Worm (Caenorhabditis elegans) whole organism, young adult: ENCODE measurements around the gene ZK643.6.

ENCODE experiments used
- F22D6.2 ChIP-seq: sonication (generic microtip); optimal IDR thresholded peaks from 2 replicates; lab custom pipeline; 2016; ENCODE audit warnings: mild to moderate bottlenecking, missing genetic modification characterization, missing compliant biosample characterization
- F23B12.7 ChIP-seq: sonication (generic microtip); optimal IDR thresholded peaks from 2 replicates; lab custom pipeline; 2017; ENCODE audit warnings: missing genetic modification characterization, mild to moderate bottlenecking, missing compliant biosample characterization, antibody characterized with exemption, moderate library complexity; ENCODE audit not compliant: insufficient read depth
- F52B5.7 ChIP-seq: sonication (generic microtip); optimal IDR thresholded peaks from 2 replicates; lab custom pipeline; 2016; ENCODE audit warnings: mild to moderate bottlenecking, missing genetic modification characterization, missing compliant biosample characterization
- F57C9.4 ChIP-seq: sonication (generic microtip); optimal IDR thresholded peaks from 2 replicates; lab custom pipeline; 2017; ENCODE audit warnings: mild to moderate bottlenecking, missing genetic modification characterization, missing compliant biosample characterization
- K11D2.4 ChIP-seq: fragments of 200-800 bp; sonication (Bioruptor generic); IDR thresholded peaks from 2 replicates; pipeline ENCODE4 v1.3.6; 2022; ENCODE audit warnings: missing genetic modification reagents, missing genetic modification characterization, missing compliant biosample characterization
- K12H6.12 ChIP-seq: fragments of 200-800 bp; sonication (Bioruptor generic); optimal IDR thresholded peaks from 2 replicates; lab custom pipeline; 2018; ENCODE audit warnings: mild to moderate bottlenecking, missing genetic modification characterization, missing compliant biosample characterization
- Y53G8AR.9 ChIP-seq: fragments of 200-800 bp; sonication (Bioruptor generic); conservative IDR thresholded peaks from 2 replicates; pipeline ENCODE4 v1.3.6; 2022; ENCODE audit warnings: missing genetic modification reagents, missing genetic modification characterization, missing compliant biosample characterization
- Y95B8A.8 ChIP-seq: fragments of 200-800 bp; sonication (Bioruptor generic); IDR thresholded peaks from 2 replicates; pipeline ENCODE4 v1.3.6; 2022; ENCODE audit warnings: missing genetic modification reagents, missing genetic modification characterization, missing compliant biosample characterization
- ZK185.1 ChIP-seq: sonication (generic microtip); optimal IDR thresholded peaks from 2 replicates; lab custom pipeline; 2016; ENCODE audit warnings: mild to moderate bottlenecking, missing genetic modification characterization, missing compliant biosample characterization; ENCODE audit not compliant: poor library complexity, severe bottlenecking
- ama-1 ChIP-seq, 3 experiments: fragments of 150-350 bp in 1 of 3; sonication (generic microtip) in 2 of 3; optimal IDR thresholded peaks; 2 replicates each; lab custom pipeline; 2014 to 2018; ENCODE audit warnings: missing biosample characterization in 2 of 3, missing genetic modification characterization in 2 of 3, missing genetic modification reagents in 2 of 3
- cebp-1 ChIP-seq, 2 experiments: fragments of 200-800 bp in 1 of 2; sonication (Bioruptor generic) in 1 of 2; sonication (generic microtip) in 1 of 2; IDR thresholded peaks in 1 of 2; optimal IDR thresholded peaks in 1 of 2; 2 replicates each; pipeline versions ENCODE4 v1.3.6 to Lab custom; 2017 to 2022; ENCODE audit warnings: missing compliant biosample characterization in 2 of 2, missing genetic modification characterization in 2 of 2, mild to moderate bottlenecking in 1 of 2, missing genetic modification reagents in 1 of 2, moderate library complexity in 1 of 2
- ceh-91 ChIP-seq: fragments of 200-800 bp; sonication (Bioruptor generic); IDR thresholded peaks from 2 replicates; pipeline ENCODE4 v1.3.6; 2022; ENCODE audit warnings: missing genetic modification reagents, missing genetic modification characterization, missing compliant biosample characterization
- chd-7 ChIP-seq: sonication (generic microtip); optimal IDR thresholded peaks from 2 replicates; lab custom pipeline; 2016; ENCODE audit warnings: mild to moderate bottlenecking, missing genetic modification characterization, moderate library complexity, missing compliant biosample characterization
- efl-1 ChIP-seq: fragments of 150-350 bp; optimal IDR thresholded peaks from 2 replicates; lab custom pipeline; 2014; ENCODE audit warnings: missing biosample characterization, missing genetic modification reagents, missing genetic modification characterization
- egl-44 ChIP-seq: fragments of 200-800 bp; sonication (Bioruptor generic); IDR thresholded peaks from 2 replicates; pipeline ENCODE4 v1.3.6; 2022; ENCODE audit warnings: missing genetic modification reagents, missing genetic modification characterization, missing compliant biosample characterization
- him-1 ChIP-seq: sonication (generic microtip); optimal IDR thresholded peaks from 2 replicates; lab custom pipeline; 2016; ENCODE audit warnings: missing genotype, missing genetic modification reagents, missing genetic modification characterization, missing compliant biosample characterization
- hlh-26 ChIP-seq: fragments of 200-800 bp; sonication (Bioruptor generic); conservative IDR thresholded peaks from 2 replicates; pipeline ENCODE4 v1.3.6; 2022; ENCODE audit warnings: missing genetic modification reagents, missing genetic modification characterization, missing compliant biosample characterization
- hmg-1.2 ChIP-seq: fragments of 200-800 bp; sonication (Bioruptor generic); IDR thresholded peaks from 2 replicates; pipeline ENCODE4 v1.3.6; 2022; ENCODE audit warnings: missing genetic modification reagents, missing genetic modification characterization, missing compliant biosample characterization
- lin-40 ChIP-seq: sonication (generic microtip); optimal IDR thresholded peaks from 2 replicates; lab custom pipeline; 2016; ENCODE audit warnings: missing genetic modification characterization, mild to moderate bottlenecking, missing compliant biosample characterization, missing genotype, missing genetic modification reagents
- madf-3 ChIP-seq: fragments of 200-800 bp; sonication (Bioruptor generic); IDR thresholded peaks from 2 replicates; pipeline ENCODE4 v1.3.6; 2022; ENCODE audit warnings: missing genetic modification reagents, missing genetic modification characterization, missing compliant biosample characterization
- nhr-179 ChIP-seq: sonication (generic microtip); optimal IDR thresholded peaks from 2 replicates; lab custom pipeline; 2016; ENCODE audit warnings: mild to moderate bottlenecking, missing genetic modification characterization, missing compliant biosample characterization
- pha-4 ChIP-seq: fragments of 150-350 bp; sonication (generic microtip); optimal IDR thresholded peaks from 2 replicates; lab custom pipeline; 2014; ENCODE audit warnings: missing biosample characterization, missing genetic modification reagents, missing genetic modification characterization
- snpc-1.3 ChIP-seq: sonication (generic microtip); optimal IDR thresholded peaks from 2 replicates; lab custom pipeline; 2017; ENCODE audit warnings: missing genetic modification characterization, mild to moderate bottlenecking, missing compliant biosample characterization, antibody characterized with exemption, moderate library complexity, missing genotype, missing genetic modification reagents; ENCODE audit not compliant: insufficient read depth
- snpc-4 ChIP-seq, 5 experiments: fragments of 150-350 bp in 1 of 5; sonication (generic microtip) in 4 of 5; optimal IDR thresholded peaks; 2 replicates each; lab custom pipeline; 2014 to 2018; ENCODE audit warnings: missing genetic modification characterization in 5 of 5, missing biosample characterization in 3 of 5, antibody characterized with exemption in 2 of 5, mild to moderate bottlenecking in 2 of 5, missing compliant biosample characterization in 2 of 5, missing genotype in 2 of 5, moderate library complexity in 2 of 5, missing genetic modification reagents in 1 of 5
- sptf-2 ChIP-seq: fragments of 200-800 bp; sonication (Bioruptor generic); optimal IDR thresholded peaks from 2 replicates; lab custom pipeline; 2018; ENCODE audit warnings: mild to moderate bottlenecking, missing genetic modification characterization, missing compliant biosample characterization
- unc-130 ChIP-seq: sonication (generic microtip); optimal IDR thresholded peaks from 2 replicates; lab custom pipeline; 2016; ENCODE audit warnings: missing genetic modification reagents, missing genetic modification characterization, missing compliant biosample characterization
- zfh-2 ChIP-seq: fragments of 200-800 bp; sonication (Bioruptor generic); conservative IDR thresholded peaks from 2 replicates; pipeline ENCODE4 v1.3.6; 2022; ENCODE audit warnings: missing genetic modification reagents, missing genetic modification characterization, missing compliant biosample characterization
- zim-3 ChIP-seq: sonication (generic microtip); optimal IDR thresholded peaks from 2 replicates; lab custom pipeline; 2017; ENCODE audit warnings: mild to moderate bottlenecking, missing genetic modification characterization, moderate library complexity, missing compliant biosample characterization
- ztf-25 ChIP-seq: fragments of 200-800 bp; sonication (Bioruptor generic); IDR thresholded peaks from 2 replicates; pipeline ENCODE4 v1.3.6; 2022; ENCODE audit warnings: missing genetic modification reagents, missing genetic modification characterization, missing compliant biosample characterization
- ztf-6 ChIP-seq: fragments of 200-800 bp; sonication (Bioruptor generic); IDR thresholded peaks from 2 replicates; pipeline ENCODE4 v1.3.6; 2022; ENCODE audit warnings: missing genetic modification reagents, missing genetic modification characterization, missing compliant biosample characterization

ZK643.6 gene

ce11 chrIII:8983135-8983534 lies 22.6 kb upstream of the ZK643.6 start:
- TF ChIP-seq F23B12.7 (tag; lab: Kevin White, UChicago) = no peak
- TF ChIP-seq F52B5.7 (tag; lab: Kevin White, UChicago) = peak; percentile 24
- no peak for TF ChIP-seq efl-1 (GFP tag; lab: Kevin White, UChicago)
- 0 out of 2 replicates have a peak, but pooled peaks have one; percentile 16 for TF ChIP-seq K11D2.4 (GFP tag; lab: Robert Waterston, UW)
- TF ChIP-seq zim-3 = peak; percentile 19

- peak; percentile 44 for TF ChIP-seq lin-40 (tag; lab: Kevin White, UChicago)
- no peak for TF ChIP-seq K12H6.12 (tag; lab: Kevin White, UChicago)
- peak; percentile 15 for TF ChIP-seq F52B5.7 (tag; lab: Kevin White, UChicago)
- TF ChIP-seq cebp-1 (GFP tag; IDR thresholded peaks at IDR 0.05; lab: Robert Waterston, UW) = no peak
- peak; percentile 24 for TF ChIP-seq cebp-1 (tag; optimal IDR thresholded peaks at IDR 0.05; lab: Kevin White, UChicago)
- no peak for TF ChIP-seq unc-130
- TF ChIP-seq hlh-26 (GFP tag; lab: Robert Waterston, UW) = no peak
- TF ChIP-seq zfh-2 (GFP tag; lab: Robert Waterston, UW) = peak; percentile 60; the same call in 1 of the 2 replicates
- peak; percentile 40; the same call in 1 of the 2 replicates for TF ChIP-seq hmg-1.2 (GFP tag; lab: Robert Waterston, UW)
- no peak for TF ChIP-seq snpc-4 (GFP tag; optimal IDR thresholded peaks at IDR 0.05; lab: Kevin White, UChicago)
- peak in 1 of 4 experiments; percentile 16 for TF ChIP-seq snpc-4 (tag; optimal IDR thresholded peaks at IDR 0.05; lab: Kevin White, UChicago)
- TF ChIP-seq chd-7 (tag; lab: Kevin White, UChicago) = peak; percentile 40
These were observed 21.4 kb upstream of the ZK643.6 start, which contains the start of gene pde-2 for ce11 chrIII:8981847-8982479. Gene pde-2 (minus strand): TSS chrIII:8981897.

DNA sequence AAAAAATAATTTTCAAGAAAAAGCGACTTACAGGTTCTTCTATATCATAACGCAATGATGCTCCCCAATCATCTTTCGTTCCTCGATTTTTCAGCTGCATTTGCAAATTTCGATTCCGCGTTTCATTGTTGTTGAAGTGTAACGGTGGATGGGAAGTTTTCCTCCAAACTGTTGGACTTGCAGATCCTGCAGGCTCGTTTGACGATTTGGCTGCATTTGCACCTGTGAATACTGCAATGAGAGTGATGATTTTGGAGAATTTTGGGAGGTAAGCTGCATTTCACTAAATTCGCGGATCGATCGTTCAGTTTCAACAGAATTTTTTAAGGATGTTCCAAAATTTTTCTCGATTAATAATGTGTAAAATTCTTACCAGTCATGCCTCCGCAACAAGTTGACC lies 20.3 kb upstream of the ZK643.6 start:
- TF ChIP-seq Y53G8AR.9 = no peak
- TF ChIP-seq hmg-1.2 (GFP tag; lab: Robert Waterston, UW) = no peak
- no peak for TF ChIP-seq madf-3 (GFP tag; lab: Robert Waterston, UW)
- TF ChIP-seq him-1 (tag; lab: Kevin White, UChicago) = no peak
- TF ChIP-seq Y95B8A.8 (GFP tag; lab: Robert Waterston, UW) = no peak
- no peak for TF ChIP-seq nhr-179 (tag; lab: Kevin White, UChicago)
- TF ChIP-seq egl-44 (GFP tag; lab: Robert Waterston, UW) = no peak
- no peak for TF ChIP-seq sptf-2 (GFP tag; lab: Kevin White, UChicago)
- TF ChIP-seq pha-4 (tag; lab: Kevin White, UChicago) = no peak
- no peak for TF ChIP-seq F22D6.2 (tag; lab: Kevin White, UChicago)
- TF ChIP-seq K11D2.4 (GFP tag; lab: Robert Waterston, UW) = no peak
- TF ChIP-seq ztf-6 (GFP tag; lab: Robert Waterston, UW) = no peak
- no peak for TF ChIP-seq snpc-1.3
- TF ChIP-seq ZK185.1 (tag; lab: Kevin White, UChicago) = no peak
- TF ChIP-seq ztf-25 (GFP tag; lab: Robert Waterston, UW) = no peak
- TF ChIP-seq ceh-91 = no peak
- TF ChIP-seq ama-1 (optimal IDR thresholded peaks at IDR 0.05; lab: Kevin White, UChicago) = no peak
- TF ChIP-seq ama-1 (GFP tag; optimal IDR thresholded peaks at IDR 0.05; lab: Kevin White, UChicago) = no peak
- TF ChIP-seq F57C9.4 (tag; lab: Kevin White, UChicago) = no peak
